Fruit fly (Drosophila melanogaster): ENCODE data around the gene CG7988.

The CG7988 gene

dm6 chr3R:18243718-18244170 lies 23.4 kb downstream of the CG7988 start (continued):
- TF ChIP-seq CG12391 (tag; optimal IDR thresholded peaks at IDR 0.05): no peak
- TF ChIP-seq CG15269 (tag; optimal IDR thresholded peaks at IDR 0.05): no peak
- no peak for TF ChIP-seq Tbp (GFP tag; optimal IDR thresholded peaks at IDR 0.05)
- peak in 1 of 2 experiments; percentile 15 for TF ChIP-seq Pdp1 (GFP tag; optimal IDR thresholded peaks at IDR 0.05)
- no peak for TF ChIP-seq Dfd (GFP tag; optimal IDR thresholded peaks at IDR 0.05)
- TF ChIP-seq CG12104 (GFP tag; optimal IDR thresholded peaks at IDR 0.05): no peak
- TF ChIP-seq mam (GFP tag; optimal IDR thresholded peaks at IDR 0.05): no peak
- TF ChIP-seq eyg (GFP tag; optimal IDR thresholded peaks at IDR 0.05): no peak
- TF ChIP-seq Adf1 (GFP tag; IDR thresholded peaks at IDR 0.05): no peak
- TF ChIP-seq CG3065 (GFP tag; optimal IDR thresholded peaks at IDR 0.05): no peak
- no peak for TF ChIP-seq Opbp (GFP tag; IDR thresholded peaks at IDR 0.05; ENCODE audit: partially characterized antibody)
- TF ChIP-seq CG11247 (GFP tag; IDR thresholded peaks at IDR 0.05): no peak
- TF ChIP-seq toy (GFP tag; IDR thresholded peaks at IDR 0.05): no peak
- TF ChIP-seq eve (GFP tag; optimal IDR thresholded peaks at IDR 0.05): no peak
- TF ChIP-seq tup (GFP tag; optimal IDR thresholded peaks at IDR 0.05): peak; percentile 1
- peak; percentile 20 for TF ChIP-seq Fer1 (GFP tag; optimal IDR thresholded peaks at IDR 0.05)
- TF ChIP-seq CG9797 (GFP tag; optimal IDR thresholded peaks at IDR 0.05): no peak
- no peak for TF ChIP-seq CG9609 (GFP tag; optimal IDR thresholded peaks at IDR 0.05)
- no peak for TF ChIP-seq CG2875 (GFP tag; optimal IDR thresholded peaks at IDR 0.05)
- no peak for TF ChIP-seq sd (tag; optimal IDR thresholded peaks at IDR 0.05)
- no peak for TF ChIP-seq CG42726 (GFP tag; IDR thresholded peaks at IDR 0.05; ENCODE audit: partially characterized antibody)
- no peak for TF ChIP-seq so (GFP tag; IDR thresholded peaks at IDR 0.05)
- peak; percentile 6 for TF ChIP-seq nerfin-1 (tag; optimal IDR thresholded peaks at IDR 0.05)
- TF ChIP-seq kni (GFP tag; optimal IDR thresholded peaks at IDR 0.05): no peak
- TF ChIP-seq vnd (GFP tag; IDR thresholded peaks at IDR 0.05; ENCODE audit: partially characterized antibody): no peak
- no peak for TF ChIP-seq HmgD (GFP tag; optimal IDR thresholded peaks at IDR 0.05)
- TF ChIP-seq HHEX (GFP tag; optimal IDR thresholded peaks at IDR 0.05): no peak
- no peak for TF ChIP-seq crc (GFP tag; optimal IDR thresholded peaks at IDR 0.05)
- no peak for TF ChIP-seq HLH4C (GFP tag; IDR thresholded peaks at IDR 0.05; ENCODE audit: partially characterized antibody)
- TF ChIP-seq knrl (GFP tag; IDR thresholded peaks at IDR 0.05; ENCODE audit: partially characterized antibody): peak; percentile 30; the same call in 1 of the 3 replicates
- TF ChIP-seq stwl (tag; optimal IDR thresholded peaks at IDR 0.05): no peak
- TF ChIP-seq CG17912 (GFP tag; optimal IDR thresholded peaks at IDR 0.05): no peak
- no peak for TF ChIP-seq CG10267 (tag; optimal IDR thresholded peaks at IDR 0.05)
- no peak for TF ChIP-seq zf30C (GFP tag; optimal IDR thresholded peaks at IDR 0.05)
- TF ChIP-seq gcm2 (GFP tag; optimal IDR thresholded peaks at IDR 0.05): no peak
- TF ChIP-seq ara (GFP tag; IDR thresholded peaks at IDR 0.05): no peak
- no peak for TF ChIP-seq BtbVII (GFP tag; optimal IDR thresholded peaks at IDR 0.05)
- TF ChIP-seq dpn (GFP tag; optimal IDR thresholded peaks at IDR 0.05): no peak
- no peak for TF ChIP-seq tna (GFP tag; IDR thresholded peaks at IDR 0.05; ENCODE audit: partially characterized antibody)
- TF ChIP-seq mirr (GFP tag; optimal IDR thresholded peaks at IDR 0.05): peak; percentile 49
- TF ChIP-seq Oaz (GFP tag; IDR thresholded peaks at IDR 0.05): no peak
- TF ChIP-seq pros (GFP tag; optimal IDR thresholded peaks at IDR 0.05): no peak
- TF ChIP-seq Hand (GFP tag; optimal IDR thresholded peaks at IDR 0.05): no peak
- no peak for TF ChIP-seq pnt (GFP tag; optimal IDR thresholded peaks at IDR 0.05)
- TF ChIP-seq gsb (GFP tag; IDR thresholded peaks at IDR 0.05): no peak
- TF ChIP-seq CG2678 (tag; optimal IDR thresholded peaks at IDR 0.05): no peak
- TF ChIP-seq sim (GFP tag; IDR thresholded peaks at IDR 0.05): no peak
- no peak for TF ChIP-seq C15 (GFP tag; IDR thresholded peaks at IDR 0.05)
- no peak for TF ChIP-seq insv (GFP tag; optimal IDR thresholded peaks at IDR 0.05)
- TF ChIP-seq CG2129 (GFP tag; IDR thresholded peaks at IDR 0.05; ENCODE audit: partially characterized antibody): no peak
- no peak for TF ChIP-seq chif (GFP tag; optimal IDR thresholded peaks at IDR 0.05)

All from whole organism, embryonic.